Fruit fly (Drosophila melanogaster): Measurements from ENCODE around the gene M1BP.

M1BP gene

DNA sequence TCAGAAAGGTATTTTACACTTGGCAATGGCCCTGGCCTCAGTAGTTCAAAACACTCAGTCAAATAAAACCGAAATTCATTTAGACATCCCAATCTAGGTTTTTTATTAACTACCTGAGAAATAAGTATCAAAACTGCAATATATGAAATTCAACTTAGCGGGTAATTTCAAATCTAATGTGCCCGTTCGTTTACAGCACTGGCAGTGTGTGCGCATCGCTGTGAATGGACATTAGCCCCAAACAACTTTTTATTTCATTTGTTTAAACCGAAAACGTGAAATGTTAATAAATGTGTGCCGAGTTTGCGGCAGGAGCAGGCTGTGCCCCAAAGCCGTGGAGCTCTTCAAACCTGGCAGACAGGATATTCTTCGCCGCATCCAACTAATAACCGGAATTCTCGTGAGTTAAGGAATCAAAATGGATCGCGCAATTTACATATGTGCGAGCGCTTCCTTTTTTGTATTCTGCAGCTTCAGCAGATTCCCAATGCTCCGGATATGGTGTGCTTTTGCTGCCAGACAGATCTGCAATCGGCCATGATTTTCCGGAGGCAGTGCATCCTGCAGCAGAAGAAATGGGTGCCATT is 8.4 kb downstream of the M1BP start, which contains the start of gene nom (continued):
- TF ChIP-seq CG6689 (GFP tag; IDR thresholded peaks at IDR 0.05) (no peak), CG2202 (tag; optimal IDR thresholded peaks at IDR 0.05) (no peak), Hr51 (GFP tag; optimal IDR thresholded peaks at IDR 0.05) (no peak), jing (GFP tag; optimal IDR thresholded peaks at IDR 0.05) (no peak), CG10321 (GFP tag; IDR thresholded peaks at IDR 0.05) (no peak), Sox102F (GFP tag; optimal IDR thresholded peaks at IDR 0.05) (no peak), pan (optimal IDR thresholded peaks at IDR 0.05) (no peak), pan (GFP tag; optimal IDR thresholded peaks at IDR 0.05 in 1 of 2, IDR thresholded peaks at IDR 0.05 in 1 of 2) (no peak), HHEX (GFP tag; optimal IDR thresholded peaks at IDR 0.05) (no peak), CG6272 (GFP tag; IDR thresholded peaks at IDR 0.05) (no peak), ind (GFP tag; optimal IDR thresholded peaks at IDR 0.05) (no peak), CG33557 (GFP tag; optimal IDR thresholded peaks at IDR 0.05) (no peak), CG12219 (GFP tag; optimal IDR thresholded peaks at IDR 0.05) (no peak), onecut (GFP tag; IDR thresholded peaks at IDR 0.05) (no peak), CG12071 (GFP tag; optimal IDR thresholded peaks at IDR 0.05) (no peak), wor (GFP tag; IDR thresholded peaks at IDR 0.05) (no peak), fu2 (GFP tag; optimal IDR thresholded peaks at IDR 0.05) (no peak), MBD-R2 (GFP tag; IDR thresholded peaks at IDR 0.05) (peak; percentile 80), lola (GFP tag; optimal IDR thresholded peaks at IDR 0.05) (no peak), CG14667 (GFP tag; IDR thresholded peaks at IDR 0.05) (no peak), tna (GFP tag; IDR thresholded peaks at IDR 0.05; ENCODE audit: partially characterized antibody) (no peak), Gsc (GFP tag; IDR thresholded peaks at IDR 0.05) (no peak), CG13894 (tag; optimal IDR thresholded peaks at IDR 0.05) (no peak), CG12155 (GFP tag; optimal IDR thresholded peaks at IDR 0.05) (no peak), prd (optimal IDR thresholded peaks at IDR 0.05) (no peak), prd (GFP tag; IDR thresholded peaks at IDR 0.05) (no peak), lbe (GFP tag; optimal IDR thresholded peaks at IDR 0.05) (no peak), CG9797 (GFP tag; optimal IDR thresholded peaks at IDR 0.05) (peak; percentile 55), ab (GFP tag; optimal IDR thresholded peaks at IDR 0.05) (no peak), pros (GFP tag; optimal IDR thresholded peaks at IDR 0.05) (no peak), gt (GFP tag; IDR thresholded peaks at IDR 0.05) (no peak), slp2 (GFP tag; optimal IDR thresholded peaks at IDR 0.05) (no peak), MESR4 (GFP tag; optimal IDR thresholded peaks at IDR 0.05) (peak; percentile 41), Atf-2 (GFP tag; optimal IDR thresholded peaks at IDR 0.05) (no peak), CG14860 (GFP tag; IDR thresholded peaks at IDR 0.05; ENCODE audit: partially characterized antibody) (0 out of 3 replicates have a peak, but pooled peaks have one; percentile 23), CG15073 (GFP tag; optimal IDR thresholded peaks at IDR 0.05) (no peak), corto (GFP tag; optimal IDR thresholded peaks at IDR 0.05) (no peak), CG4854 (GFP tag; optimal IDR thresholded peaks at IDR 0.05) (no peak), Sin3A (optimal IDR thresholded peaks at IDR 0.05) (peak; percentile 23), Hsf (GFP tag; optimal IDR thresholded peaks at IDR 0.05) (no peak), jigr1 (GFP tag; IDR thresholded peaks at IDR 0.05) (no peak), Aef1 (GFP tag; IDR thresholded peaks at IDR 0.05) (no peak), CG4404 (GFP tag; IDR thresholded peaks at IDR 0.05) (no peak), CG17361 (GFP tag; IDR thresholded peaks at IDR 0.05) (no peak), fd96Cb (tag; optimal IDR thresholded peaks at IDR 0.05) (no peak), mam (GFP tag; optimal IDR thresholded peaks at IDR 0.05) (no peak), D19A (tag; optimal IDR thresholded peaks at IDR 0.05) (no peak), CG18619 (GFP tag; optimal IDR thresholded peaks at IDR 0.05) (no peak), chm (GFP tag; IDR thresholded peaks at IDR 0.05) (no peak), CG10959 (GFP tag; IDR thresholded peaks at IDR 0.05) (no peak), Dll (GFP tag; IDR thresholded peaks at IDR 0.05; ENCODE audit: partially characterized antibody) (no peak), CG3065 (GFP tag; optimal IDR thresholded peaks at IDR 0.05) (no peak)

Data from whole organism, embryonic.